Fruit fly (Drosophila melanogaster): ENCODE data around the gene CG11664.

DNA sequence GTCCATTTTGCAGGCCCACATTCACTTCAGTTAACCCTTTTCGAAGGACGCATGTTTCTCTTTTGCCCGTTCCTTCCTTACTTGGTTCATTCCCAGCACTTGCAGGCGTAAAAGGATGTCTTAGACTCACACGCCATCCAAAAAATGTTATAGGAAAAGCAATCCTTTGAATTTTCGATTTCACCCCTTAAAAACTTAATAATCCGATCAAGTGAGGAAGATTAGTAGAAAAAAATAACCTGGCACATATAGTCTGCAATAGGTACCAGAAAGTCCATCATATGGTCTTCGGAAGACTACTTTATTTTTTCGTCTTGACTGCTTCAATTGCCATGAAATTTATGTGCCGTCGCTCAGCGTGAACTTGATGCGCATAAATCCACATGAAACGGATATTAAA, 45.8 kb downstream of the CG11664 start:
- TF ChIP-seq CG13204 (GFP tag; optimal IDR thresholded peaks at IDR 0.05) (no peak), CG8159 (tag; optimal IDR thresholded peaks at IDR 0.05) (no peak), CG34367 (tag; optimal IDR thresholded peaks at IDR 0.05) (no peak), Snoo (tag; optimal IDR thresholded peaks at IDR 0.05) (no peak), Ets98B (GFP tag; IDR thresholded peaks at IDR 0.05) (no peak), CG14655 (GFP tag; optimal IDR thresholded peaks at IDR 0.05) (no peak), CG8301 (tag; optimal IDR thresholded peaks at IDR 0.05) (no peak), gl (tag; optimal IDR thresholded peaks at IDR 0.05) (no peak), EcR (GFP tag; optimal IDR thresholded peaks at IDR 0.05) (no peak)

All from whole organism, pupa.